Worm (Caenorhabditis elegans) whole organism, mixed stage, embryonic: ENCODE results near the gene wdr-60.

Source experiments
- elt-1 ChIP-seq: sonication (generic microtip); optimal IDR thresholded peaks from 2 replicates; lab custom pipeline; 2017; ENCODE audit warnings: missing genetic modification characterization, mild to moderate bottlenecking, missing compliant biosample characterization, antibody characterized with exemption, moderate library complexity, borderline replicate concordance; ENCODE audit not compliant: insufficient read depth
- elt-3 ChIP-seq: fragments of 150-350 bp; optimal IDR thresholded peaks from 2 replicates; lab custom pipeline; 2014; ENCODE audit warnings: missing biosample characterization, missing genetic modification characterization
- mep-1 ChIP-seq: fragments of 150-350 bp; optimal IDR thresholded peaks from 2 replicates; lab custom pipeline; 2017; ENCODE audit warnings: missing biosample characterization, missing genetic modification reagents, missing genetic modification characterization, inconsistent platforms
- nhr-12 ChIP-seq: fragments of 150-350 bp; optimal IDR thresholded peaks from 2 replicates; lab custom pipeline; 2014; ENCODE audit warnings: missing biosample characterization, missing genetic modification characterization
- nhr-237 ChIP-seq: fragments of 150-350 bp; optimal IDR thresholded peaks from 2 replicates; lab custom pipeline; 2014; ENCODE audit warnings: missing biosample characterization, missing genetic modification characterization
- nhr-28 ChIP-seq: fragments of 150-350 bp; optimal IDR thresholded peaks from 2 replicates; lab custom pipeline; 2014; ENCODE audit warnings: missing biosample characterization, missing genetic modification characterization
- snpc-4 ChIP-seq: fragments of 150-350 bp; optimal IDR thresholded peaks from 2 replicates; lab custom pipeline; 2014; ENCODE audit warnings: missing biosample characterization, missing genetic modification characterization
- unc-39 ChIP-seq: fragments of 150-350 bp; optimal IDR thresholded peaks from 2 replicates; lab custom pipeline; 2014; ENCODE audit warnings: missing biosample characterization, missing genetic modification characterization
- ztf-11 ChIP-seq: fragments of 150-350 bp; optimal IDR thresholded peaks from 2 replicates; lab custom pipeline; 2014; ENCODE audit warnings: missing biosample characterization, missing genetic modification characterization

- TF ChIP-seq nhr-237 (tag; lab: Kevin White, UChicago) (no peak), elt-1 (tag; lab: Kevin White, UChicago) (no peak), snpc-4 (tag; lab: Kevin White, UChicago) (no peak), ztf-11 (tag; lab: Kevin White, UChicago) (no peak), unc-39 (tag; lab: Kevin White, UChicago) (no peak), nhr-12 (tag; lab: Kevin White, UChicago) (no peak), mep-1 (tag; lab: Kevin White, UChicago) (no peak), nhr-28 (no peak), elt-3 (tag; lab: Kevin White, UChicago) (no peak)
Measured at ce11 chrIII:4956566-4956965, 30.4 kb upstream of the wdr-60 start, which contains the start of gene C26E6.1.
